Fruit fly (Drosophila melanogaster): Measurements from ENCODE around the gene ais.

The ais gene

DNA sequence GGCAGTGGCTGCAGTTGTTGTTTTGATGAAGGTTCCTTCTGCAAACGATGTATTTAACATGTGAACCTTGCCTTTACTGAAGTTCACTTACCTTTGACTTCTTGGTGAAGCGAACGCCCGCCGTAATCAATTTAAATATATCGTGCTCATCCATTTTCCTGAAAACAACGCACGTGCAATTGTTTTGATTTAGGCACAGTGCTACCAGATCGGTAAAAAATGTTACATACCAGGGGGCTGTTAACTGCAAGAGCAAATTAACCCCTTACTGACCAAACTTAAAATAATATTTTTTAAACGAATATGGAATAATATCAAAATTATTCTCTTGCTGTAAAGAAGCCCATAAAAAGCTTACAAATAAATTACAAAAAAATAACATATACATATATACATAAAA is at the start of gene ais (continued):
- TF ChIP-seq CG30403 (GFP tag; optimal IDR thresholded peaks at IDR 0.05) (peak; percentile 40), CG8765 (GFP tag; IDR thresholded peaks at IDR 0.05) (no peak), tin (GFP tag; optimal IDR thresholded peaks at IDR 0.05) (no peak), CG3838 (GFP tag; optimal IDR thresholded peaks at IDR 0.05) (no peak), Poxn (GFP tag; IDR thresholded peaks at IDR 0.05) (no peak), tap (tag; optimal IDR thresholded peaks at IDR 0.05) (no peak), kni (GFP tag; optimal IDR thresholded peaks at IDR 0.05) (no peak), eve (GFP tag; optimal IDR thresholded peaks at IDR 0.05) (no peak), ro (GFP tag; IDR thresholded peaks at IDR 0.05) (no peak), CG15514 (GFP tag; optimal IDR thresholded peaks at IDR 0.05) (no peak), CG14014 (GFP tag; IDR thresholded peaks at IDR 0.05) (peak; percentile 24; the same call in 1 of the 2 replicates), Adf1 (GFP tag; IDR thresholded peaks at IDR 0.05) (no peak), so (GFP tag; IDR thresholded peaks at IDR 0.05) (no peak), Hr78 (GFP tag; optimal IDR thresholded peaks at IDR 0.05) (no peak), CG15696 (tag; optimal IDR thresholded peaks at IDR 0.05) (peak; percentile 15), CG3163 (GFP tag; optimal IDR thresholded peaks at IDR 0.05) (no peak), CG7372 (GFP tag; IDR thresholded peaks at IDR 0.05) (no peak), CG10654 (GFP tag; optimal IDR thresholded peaks at IDR 0.05) (no peak), seq (GFP tag; IDR thresholded peaks at IDR 0.05) (no peak), MTF-1 (GFP tag; optimal IDR thresholded peaks at IDR 0.05; ENCODE audit: borderline replicate concordance) (no peak), Fer1 (GFP tag; optimal IDR thresholded peaks at IDR 0.05) (no peak), nerfin-1 (tag; optimal IDR thresholded peaks at IDR 0.05) (no peak), gem (tag; optimal IDR thresholded peaks at IDR 0.05) (no peak), fd102C (GFP tag; optimal IDR thresholded peaks at IDR 0.05) (no peak), bcd (GFP tag; optimal IDR thresholded peaks at IDR 0.05) (no peak), Ada2b (GFP tag; IDR thresholded peaks at IDR 0.05) (no peak), CG10267 (tag; optimal IDR thresholded peaks at IDR 0.05) (no peak), Dbx (GFP tag; IDR thresholded peaks at IDR 0.05) (no peak), Lpt (GFP tag; optimal IDR thresholded peaks at IDR 0.05) (no peak), dm (GFP tag; optimal IDR thresholded peaks at IDR 0.05) (peak; percentile 93), Hr3 (GFP tag; optimal IDR thresholded peaks at IDR 0.05) (no peak), CG14667 (GFP tag; IDR thresholded peaks at IDR 0.05) (no peak), Nf-YB (GFP tag; optimal IDR thresholded peaks at IDR 0.05) (no peak), bab2 (GFP tag; optimal IDR thresholded peaks at IDR 0.05) (no peak), pnt (GFP tag; optimal IDR thresholded peaks at IDR 0.05) (no peak), CG8924 (tag; optimal IDR thresholded peaks at IDR 0.05) (no peak), CG9817 (tag; optimal IDR thresholded peaks at IDR 0.05) (peak; percentile 22), Opbp (GFP tag; IDR thresholded peaks at IDR 0.05; ENCODE audit: partially characterized antibody) (peak; percentile 42; the same call in 1 of the 3 replicates), pfk (GFP tag; optimal IDR thresholded peaks at IDR 0.05) (no peak), trem (tag; optimal IDR thresholded peaks at IDR 0.05) (peak; percentile 55), Meics (GFP tag; optimal IDR thresholded peaks at IDR 0.05) (no peak), CG7839 (tag; optimal IDR thresholded peaks at IDR 0.05) (peak; percentile 14), Hr51 (GFP tag; optimal IDR thresholded peaks at IDR 0.05) (no peak), CG34376 (GFP tag; optimal IDR thresholded peaks at IDR 0.05) (no peak), Doc2 (GFP tag; IDR thresholded peaks at IDR 0.05) (no peak), CG11695 (GFP tag; IDR thresholded peaks at IDR 0.05) (no peak), CoRest (tag; optimal IDR thresholded peaks at IDR 0.05) (peak; percentile 29), dpn (GFP tag; optimal IDR thresholded peaks at IDR 0.05) (peak in 1 of 2 experiments; percentile 10), Spps (tag; optimal IDR thresholded peaks at IDR 0.05) (no peak), klu (GFP tag; IDR thresholded peaks at IDR 0.05) (no peak), CG9609 (GFP tag; optimal IDR thresholded peaks at IDR 0.05) (no peak), Myb (GFP tag; optimal IDR thresholded peaks at IDR 0.05) (peak; percentile 32)

Measured in whole organism, embryonic.